Worm (Caenorhabditis elegans) whole organism, L2 larva: Measurements from ENCODE around the gene oac-29.

ENCODE experiments used
- ama-1 ChIP-seq: fragments of 150-350 bp; optimal IDR thresholded peaks from 2 replicates; lab custom pipeline; 2018; ENCODE audit warnings: inconsistent platforms
- dmd-4 ChIP-seq: sonication (generic microtip); optimal IDR thresholded peaks from 2 replicates; lab custom pipeline; 2017; ENCODE audit warnings: missing biosample characterization, missing genetic modification characterization
- fos-1 ChIP-seq: fragments of 150-350 bp; optimal IDR thresholded peaks from 2 replicates; lab custom pipeline; 2014; ENCODE audit warnings: missing biosample characterization, missing genetic modification characterization
- nhr-237 ChIP-seq: fragments of 150-350 bp; optimal IDR thresholded peaks from 2 replicates; lab custom pipeline; 2014; ENCODE audit warnings: missing biosample characterization, missing genetic modification characterization
- nhr-25 ChIP-seq: fragments of 150-350 bp; sonication (generic microtip); optimal IDR thresholded peaks from 3 replicates; lab custom pipeline; 2014; ENCODE audit warnings: missing biosample characterization, missing genetic modification characterization
- nhr-77 ChIP-seq: fragments of 150-350 bp; optimal IDR thresholded peaks from 2 replicates; lab custom pipeline; 2014; ENCODE audit warnings: missing biosample characterization, missing genetic modification characterization
- skn-1 ChIP-seq: sonication (generic microtip); optimal IDR thresholded peaks from 2 replicates; lab custom pipeline; 2017; ENCODE audit warnings: missing biosample characterization, missing genetic modification characterization
- snpc-4 ChIP-seq: fragments of 150-350 bp; optimal IDR thresholded peaks from 2 replicates; lab custom pipeline; 2014; ENCODE audit warnings: missing biosample characterization, missing genetic modification characterization
- unc-62 ChIP-seq: fragments of 150-350 bp; optimal IDR thresholded peaks from 2 replicates; lab custom pipeline; 2014; ENCODE audit warnings: missing biosample characterization, missing genetic modification reagents, missing genetic modification characterization

DNA sequence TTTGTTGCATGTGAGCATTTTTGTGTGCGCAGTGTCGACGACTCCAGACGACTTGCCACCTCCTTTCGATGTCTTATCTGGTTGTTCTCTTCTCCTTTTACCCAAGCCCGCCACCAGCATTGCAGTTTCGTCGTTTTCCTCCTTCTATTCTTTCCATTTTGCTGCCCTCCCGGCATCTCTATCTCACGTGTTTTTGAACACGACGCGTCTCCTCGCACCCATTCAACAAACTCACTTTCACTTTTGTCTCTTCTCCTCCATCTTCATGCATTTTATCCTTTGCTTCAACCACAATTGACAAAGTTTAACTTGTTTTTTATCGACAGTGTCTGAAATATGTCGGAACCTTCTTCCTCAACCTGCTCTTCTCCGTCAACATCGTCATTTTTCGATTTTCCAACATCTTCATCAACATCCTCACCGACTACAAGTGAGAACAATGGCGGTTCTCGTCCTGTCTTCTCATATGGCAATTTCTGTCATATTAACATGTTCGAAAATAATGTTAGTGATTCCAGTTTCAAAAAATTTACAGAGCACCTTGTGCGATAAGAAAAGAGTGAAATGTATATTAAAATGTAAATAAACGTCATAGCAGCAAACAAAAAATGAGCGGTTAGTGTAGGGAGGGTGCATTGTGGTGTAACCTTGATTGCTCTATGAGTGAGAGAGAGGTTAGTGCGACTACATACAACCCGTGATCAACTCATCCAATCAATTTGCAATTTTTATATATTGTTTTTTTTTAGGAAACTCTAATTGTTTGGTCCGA is 24.7 kb downstream of the oac-29 start, which contains the start of gene fip-4:
- no peak for TF ChIP-seq snpc-4 (tag; lab: Kevin White, UChicago)
- no peak for TF ChIP-seq skn-1 (tag; lab: Kevin White, UChicago)
- peak; percentile 79 for TF ChIP-seq nhr-25 (tag; lab: Kevin White, UChicago)
- TF ChIP-seq unc-62 (GFP tag; lab: Kevin White, UChicago), result no peak
- TF ChIP-seq ama-1 (lab: Kevin White, UChicago), result peak; percentile 55
- no peak for TF ChIP-seq nhr-77 (tag; lab: Kevin White, UChicago)
- peak; percentile 43 for TF ChIP-seq fos-1 (tag; lab: Kevin White, UChicago)
- TF ChIP-seq dmd-4 (tag; lab: Kevin White, UChicago), result no peak
- no peak for TF ChIP-seq nhr-237 (tag; lab: Kevin White, UChicago)
